Fruit fly (Drosophila melanogaster): ENCODE results near the gene CG5958.
A peak's percentile ranks its signal among the peaks of the same experiment; 100 is the strongest.

The CG5958 gene

dm6 chr2L:7423333-7423895 lies 9.9 kb downstream of the CG5958 start (continued):
- TF ChIP-seq Neu2 (GFP tag; optimal IDR thresholded peaks at IDR 0.05; ENCODE audit: borderline replicate concordance) (no peak), sug (tag; optimal IDR thresholded peaks at IDR 0.05) (no peak), CG10654 (GFP tag; optimal IDR thresholded peaks at IDR 0.05) (no peak), CG30431 (GFP tag; optimal IDR thresholded peaks at IDR 0.05) (peak; percentile 23), Dad (GFP tag; optimal IDR thresholded peaks at IDR 0.05) (peak; percentile 27), Fer3 (tag; optimal IDR thresholded peaks at IDR 0.05) (peak; percentile 5), CG9876 (GFP tag; optimal IDR thresholded peaks at IDR 0.05) (no peak), z (GFP tag; IDR thresholded peaks at IDR 0.05) (no peak), CG9932 (GFP tag; IDR thresholded peaks at IDR 0.05) (peak; percentile 72), ham (GFP tag; IDR thresholded peaks at IDR 0.05) (no peak), Taf1 (GFP tag; IDR thresholded peaks at IDR 0.05) (peak; percentile 45; the same call in 1 of the 2 replicates), fd96Cb (tag; optimal IDR thresholded peaks at IDR 0.05) (peak; percentile 28), Hsf (GFP tag; optimal IDR thresholded peaks at IDR 0.05) (peak; percentile 12), CG42726 (GFP tag; IDR thresholded peaks at IDR 0.05; ENCODE audit: partially characterized antibody) (0 out of 2 replicates have a peak, but pooled peaks have one; percentile 28), NC2α (GFP tag; optimal IDR thresholded peaks at IDR 0.05) (no peak), CG8359 (GFP tag; optimal IDR thresholded peaks at IDR 0.05; ENCODE audit: borderline replicate concordance) (no peak), hbn (GFP tag; IDR thresholded peaks at IDR 0.05; ENCODE audit: partially characterized antibody) (no peak), eyg (GFP tag; optimal IDR thresholded peaks at IDR 0.05) (peak; percentile 16), crp (GFP tag; optimal IDR thresholded peaks at IDR 0.05) (no peak), CG14667 (GFP tag; IDR thresholded peaks at IDR 0.05) (0 out of 2 replicates have a peak, but pooled peaks have one; percentile 18), gem (tag; optimal IDR thresholded peaks at IDR 0.05) (peak; percentile 32), ftz-f1 (GFP tag; optimal IDR thresholded peaks at IDR 0.05) (peak; percentile 25), CG5953 (GFP tag; IDR thresholded peaks at IDR 0.05) (0 out of 2 replicates have a peak, but pooled peaks have one; percentile 17), tap (tag; optimal IDR thresholded peaks at IDR 0.05) (no peak), crc (GFP tag; optimal IDR thresholded peaks at IDR 0.05) (no peak), Atf3 (GFP tag; optimal IDR thresholded peaks at IDR 0.05) (no peak), amos (GFP tag; IDR thresholded peaks at IDR 0.05; ENCODE audit: partially characterized antibody) (0 out of 2 replicates have a peak, but pooled peaks have one; percentile 15), ase (GFP tag; IDR thresholded peaks at IDR 0.05) (0 out of 3 replicates have a peak, but pooled peaks have one; percentile 37), en (GFP tag; optimal IDR thresholded peaks at IDR 0.05) (no peak), CG3726 (GFP tag; IDR thresholded peaks at IDR 0.05) (no peak), CG6654 (GFP tag; optimal IDR thresholded peaks at IDR 0.05) (no peak), az2 (GFP tag; optimal IDR thresholded peaks at IDR 0.05) (no peak), CG4424 (GFP tag; optimal IDR thresholded peaks at IDR 0.05) (peak; percentile 10), CG17361 (GFP tag; IDR thresholded peaks at IDR 0.05) (no peak), CG12744 (GFP tag; optimal IDR thresholded peaks at IDR 0.05) (no peak), Dek (tag; optimal IDR thresholded peaks at IDR 0.05) (peak; percentile 2), shn (GFP tag; optimal IDR thresholded peaks at IDR 0.05) (no peak), CG10462 (GFP tag; optimal IDR thresholded peaks at IDR 0.05) (no peak), CG1792 (GFP tag; optimal IDR thresholded peaks at IDR 0.05) (no peak), bsh (GFP tag; optimal IDR thresholded peaks at IDR 0.05) (peak in 1 of 2 experiments; percentile 41), Nf-YC (tag; optimal IDR thresholded peaks at IDR 0.05) (no peak), Hr78 (GFP tag; optimal IDR thresholded peaks at IDR 0.05) (no peak), bigmax (GFP tag; optimal IDR thresholded peaks at IDR 0.05) (no peak), ttk (GFP tag; IDR thresholded peaks at IDR 0.05) (no peak), sim (GFP tag; IDR thresholded peaks at IDR 0.05) (no peak), CG11456 (GFP tag; IDR thresholded peaks at IDR 0.05) (peak; percentile 77; the same call in 2 of the 3 replicates), Atf-2 (GFP tag; optimal IDR thresholded peaks at IDR 0.05) (no peak), CG8944 (GFP tag; optimal IDR thresholded peaks at IDR 0.05) (peak; percentile 33), fd102C (GFP tag; optimal IDR thresholded peaks at IDR 0.05) (no peak), CG15269 (tag; optimal IDR thresholded peaks at IDR 0.05) (no peak)
